Worm (Caenorhabditis elegans): ENCODE measurements around the gene W01C8.5.

Gene W01C8.5

DNA sequence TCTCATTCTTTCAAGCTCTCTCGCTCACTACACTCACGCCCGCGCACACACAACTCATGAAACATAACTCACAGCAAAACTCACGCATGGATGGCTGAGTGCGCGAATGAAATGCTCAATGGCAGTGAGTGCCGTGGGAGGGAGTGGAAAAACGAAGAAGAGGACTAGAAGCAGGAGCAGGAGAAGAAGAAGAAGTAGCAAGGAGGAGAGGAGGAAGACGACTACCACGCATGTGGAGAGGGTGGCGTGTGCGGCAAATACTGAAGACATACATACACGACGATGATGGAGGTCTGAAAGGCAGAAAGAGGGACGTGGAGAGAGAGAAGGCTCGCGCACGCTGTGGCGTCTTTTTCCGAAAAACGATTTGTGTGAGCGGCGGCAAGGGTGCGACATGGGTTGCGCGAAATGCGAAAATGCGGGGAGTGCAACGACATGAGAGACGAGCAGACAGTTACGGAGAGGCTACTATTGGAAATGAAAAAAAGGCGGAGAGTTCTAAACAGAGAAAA, 31.9 kb upstream of the W01C8.5 start (continued):
- TF ChIP-seq nhr-85 (tag) (no peak), zag-1 (tag; optimal IDR thresholded peaks at IDR 0.05) (no peak), unc-98 (GFP tag; IDR thresholded peaks at IDR 0.05) (no peak), nhr-76 (tag; optimal IDR thresholded peaks at IDR 0.05) (no peak), ets-5 (GFP tag; IDR thresholded peaks at IDR 0.05) (no peak), lin-35 (GFP tag; optimal IDR thresholded peaks at IDR 0.05) (no peak), ceh-82 (tag; optimal IDR thresholded peaks at IDR 0.05) (peak; percentile 19 to 76 (median 73)), nhr-90 (tag; optimal IDR thresholded peaks at IDR 0.05; ENCODE audit: poor library complexity) (no peak), sup-37 (GFP tag; optimal IDR thresholded peaks at IDR 0.05) (no peak), fkh-10 (GFP tag; optimal IDR thresholded peaks at IDR 0.05) (peak; percentile 72), unc-130 (tag; optimal IDR thresholded peaks at IDR 0.05) (no peak), nhr-84 (tag; optimal IDR thresholded peaks at IDR 0.05) (no peak), isw-1 (GFP tag; IDR thresholded peaks at IDR 0.05) (no peak; the same call in none of the 2 replicates), nhr-237 (tag; optimal IDR thresholded peaks at IDR 0.05) (no peak), dsc-1 (tag; optimal IDR thresholded peaks at IDR 0.05) (peak; percentile 74), snu-23 (GFP tag; optimal IDR thresholded peaks at IDR 0.05) (peak; percentile 67), mep-1 (tag; optimal IDR thresholded peaks at IDR 0.05) (peak; percentile 66), sox-4 (tag; optimal IDR thresholded peaks at IDR 0.05) (peak; percentile 54), egl-27 (tag; optimal IDR thresholded peaks at IDR 0.05) (peak in 1 of 2 experiments; percentile 61), ceh-90 (tag; optimal IDR thresholded peaks at IDR 0.05) (no peak), elt-2 (tag; optimal IDR thresholded peaks at IDR 0.05) (no peak), nhr-12 (tag; optimal IDR thresholded peaks at IDR 0.05) (no peak), hlh-17 (GFP tag; optimal IDR thresholded peaks at IDR 0.05; ENCODE audit: borderline replicate concordance) (no peak), aha-1 (tag; optimal IDR thresholded peaks at IDR 0.05) (no peak), ces-1 (GFP tag; optimal IDR thresholded peaks at IDR 0.05) (no peak), xbp-1 (tag; optimal IDR thresholded peaks at IDR 0.05) (peak; percentile 54), blmp-1 (tag; optimal IDR thresholded peaks at IDR 0.05) (no peak), C04F5.9 (tag; optimal IDR thresholded peaks at IDR 0.05) (no peak), rnt-1 (tag; optimal IDR thresholded peaks at IDR 0.05) (no peak), Y116A8C.19 (tag; optimal IDR thresholded peaks at IDR 0.05; ENCODE audit: borderline replicate concordance) (no peak), lsy-2 (tag; optimal IDR thresholded peaks at IDR 0.05) (peak in 1 of 2 experiments; percentile 61), alr-1 (tag; optimal IDR thresholded peaks at IDR 0.05; ENCODE audit: borderline replicate concordance) (no peak), mab-9 (GFP tag; IDR thresholded peaks at IDR 0.05) (no peak), fkh-4 (tag; optimal IDR thresholded peaks at IDR 0.05; ENCODE audit: borderline replicate concordance) (no peak), skn-1 (tag; optimal IDR thresholded peaks at IDR 0.05) (no peak), snpc-4 (tag; optimal IDR thresholded peaks at IDR 0.05) (no peak), ama-1 (optimal IDR thresholded peaks at IDR 0.05) (no peak), sptf-1 (tag; optimal IDR thresholded peaks at IDR 0.05) (no peak), F16B12.6 (tag; optimal IDR thresholded peaks at IDR 0.05) (peak; percentile 18), hlh-4 (tag; optimal IDR thresholded peaks at IDR 0.05) (no peak), egl-13 (tag; optimal IDR thresholded peaks at IDR 0.05) (peak; percentile 79), unc-86 (tag; optimal IDR thresholded peaks at IDR 0.05) (peak; percentile 86), nhr-71 (tag; optimal IDR thresholded peaks at IDR 0.05) (peak; percentile 78), nhr-20 (tag; optimal IDR thresholded peaks at IDR 0.05) (peak; percentile 48), mdl-1 (tag; optimal IDR thresholded peaks at IDR 0.05) (peak in 1 of 2 experiments; percentile 14)

DNA sequence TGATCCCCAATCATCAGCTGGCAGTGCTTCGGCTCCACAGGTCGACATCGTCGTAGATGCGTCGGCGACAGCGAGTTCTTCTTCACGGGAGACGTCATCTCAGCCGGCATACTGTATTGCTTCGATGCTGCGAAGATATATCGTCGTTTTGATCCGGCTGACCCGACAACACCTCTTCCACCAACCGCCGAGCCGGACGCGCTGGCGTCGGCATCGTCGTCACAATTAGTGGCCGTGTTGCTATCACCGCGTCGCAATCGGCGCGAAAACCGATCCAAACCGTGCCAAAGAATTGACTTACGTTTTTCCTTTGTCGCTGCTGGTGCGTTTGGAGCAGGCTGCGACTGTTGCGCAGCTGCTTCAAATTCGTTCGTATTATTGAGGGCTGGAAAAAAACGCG, 29.1 kb upstream of the W01C8.5 start:
- TF ChIP-seq sptf-1 (tag; optimal IDR thresholded peaks at IDR 0.05): no peak

Data from whole organism, L1 larva.